Worm (Caenorhabditis elegans): ENCODE data around the gene F40G9.6.

ce11 chrIII:173501-173900 is 5.8 kb upstream of the F40G9.6 start, which contains the start of gene F40G9.19:
- TF ChIP-seq mep-1 (tag; optimal IDR thresholded peaks at IDR 0.05): no peak
- TF ChIP-seq nhr-237 (tag; optimal IDR thresholded peaks at IDR 0.05): no peak
- no peak for TF ChIP-seq unc-62 (GFP tag; optimal IDR thresholded peaks at IDR 0.05)
- no peak for TF ChIP-seq snpc-4 (tag; optimal IDR thresholded peaks at IDR 0.05)
- TF ChIP-seq ceh-39 (tag; optimal IDR thresholded peaks at IDR 0.05): no peak
- TF ChIP-seq nhr-12 (tag; optimal IDR thresholded peaks at IDR 0.05): no peak
- no peak for TF ChIP-seq nhr-76 (tag; optimal IDR thresholded peaks at IDR 0.05)
- TF ChIP-seq unc-39 (tag; optimal IDR thresholded peaks at IDR 0.05): no peak
- TF ChIP-seq ztf-11 (tag; optimal IDR thresholded peaks at IDR 0.05): no peak
- no peak for TF ChIP-seq cnd-1 (tag; optimal IDR thresholded peaks at IDR 0.05)
- no peak for TF ChIP-seq ces-1 (GFP tag; optimal IDR thresholded peaks at IDR 0.05)
- no peak for TF ChIP-seq pha-4 (tag; optimal IDR thresholded peaks at IDR 0.05)
